Fruit fly (Drosophila melanogaster) S2 (cell line): Measurements from ENCODE around the gene Gga.

Experiments
- CG8478 ChIP-seq: fragments of >200 bp; optimal IDR thresholded peaks from 2 replicates; lab custom pipeline; 2018
- CTCF ChIP-seq, 2 experiments: fragments of >200 bp; optimal IDR thresholded peaks; 2 replicates each; lab custom pipeline; 2018

DNA sequence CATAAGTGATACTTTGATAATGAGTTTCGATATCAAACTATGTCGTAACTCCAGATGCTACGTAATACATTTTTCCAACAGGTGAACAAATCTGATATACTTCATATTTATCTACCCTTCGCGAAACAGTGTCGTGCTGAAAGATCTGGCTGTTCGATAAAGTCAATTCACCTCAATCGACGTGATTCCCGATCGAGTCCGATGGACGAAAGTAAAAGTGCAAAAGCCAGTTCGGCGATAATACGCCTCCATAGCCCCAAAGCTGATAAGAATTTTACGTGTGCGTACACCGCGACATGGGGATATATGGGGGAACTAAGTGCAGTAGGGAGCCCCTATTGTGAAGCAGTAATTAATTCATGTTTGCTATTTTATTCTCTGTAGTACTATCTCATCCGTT lies 2.7 kb upstream of the Gga start:
- TF ChIP-seq CG8478, result no peak
- no peak for TF ChIP-seq CTCF (optimal IDR thresholded peaks at IDR 0.05; lab: Kevin White, UChicago)
